Fruit fly (Drosophila melanogaster) whole organism, embryonic: ENCODE data around the gene Pez.

Source experiments
- B-H2 ChIP-seq: fragments of 200-800 bp; sonication (Bioruptor generic); optimal IDR thresholded peaks from 2 replicates; lab custom pipeline; 2018; ENCODE audit warnings: missing biosample characterization, mild to moderate bottlenecking, missing genetic modification characterization
- Bgb ChIP-seq: fragments of 200-800 bp; sonication (Bioruptor generic); IDR thresholded peaks from 2 replicates; pipeline ENCODE4 v1.3.6; 2022; ENCODE audit warnings: missing biosample characterization, missing genetic modification characterization; ENCODE audit not compliant: partially characterized antibody
- CG1233 ChIP-seq: fragments of 200-800 bp; sonication (Bioruptor generic); optimal IDR thresholded peaks from 4 replicates; lab custom pipeline; 2018; ENCODE audit warnings: missing biosample characterization, mild to moderate bottlenecking, missing genetic modification characterization
- CG12391 ChIP-seq: fragments of 200-800 bp; sonication (Bioruptor generic); optimal IDR thresholded peaks from 3 replicates; lab custom pipeline; 2018; ENCODE audit warnings: missing biosample characterization, mild to moderate bottlenecking, missing genetic modification characterization, moderate library complexity
- CG14710 ChIP-seq: fragments of 200-800 bp; sonication (Bioruptor generic); optimal IDR thresholded peaks from 3 replicates; lab custom pipeline; 2019; ENCODE audit warnings: missing biosample characterization, mild to moderate bottlenecking, missing genetic modification characterization, moderate library complexity
- CG1529 ChIP-seq: fragments of 200-800 bp; sonication (Bioruptor generic); optimal IDR thresholded peaks from 3 replicates; lab custom pipeline; 2018; ENCODE audit warnings: missing biosample characterization, missing genetic modification characterization
- CG16779 ChIP-seq: fragments of 200-800 bp; sonication (Bioruptor generic); IDR thresholded peaks from 2 replicates; pipeline ENCODE4 v1.3.6; 2022; ENCODE audit warnings: missing biosample characterization, missing genetic modification characterization
- CG17829 ChIP-seq: fragments of 200-800 bp; optimal IDR thresholded peaks from 2 replicates; lab custom pipeline; 2019; ENCODE audit warnings: missing biosample characterization, mild to moderate bottlenecking, missing genetic modification characterization, moderate library complexity
- CG18262 ChIP-seq: fragments of 200-800 bp; optimal IDR thresholded peaks from 3 replicates; lab custom pipeline; 2019; ENCODE audit warnings: missing biosample characterization, mild to moderate bottlenecking, missing genetic modification characterization, moderate library complexity
- CG2875 ChIP-seq: fragments of 200-800 bp; sonication (Bioruptor generic); optimal IDR thresholded peaks from 2 replicates; lab custom pipeline; 2017; ENCODE audit warnings: missing biosample characterization, mild to moderate bottlenecking, missing genetic modification characterization, missing genetic modification reagents
- CG32532 ChIP-seq: fragments of 200-800 bp; sonication (Bioruptor generic); IDR thresholded peaks from 2 replicates; pipeline ENCODE4 v1.3.6; 2022; ENCODE audit warnings: missing biosample characterization, missing genetic modification characterization
- CG32767 ChIP-seq: fragments of 200-800 bp; sonication (Bioruptor generic); IDR thresholded peaks from 2 replicates; pipeline ENCODE4 v1.3.6; 2022; ENCODE audit warnings: missing biosample characterization, missing genetic modification characterization
- CG34224 ChIP-seq: fragments of 200-800 bp; sonication (Bioruptor generic); IDR thresholded peaks from 3 replicates; pipeline ENCODE4 v1.3.6; 2022; ENCODE audit warnings: missing biosample characterization, missing genetic modification characterization; ENCODE audit not compliant: partially characterized antibody
- CG4328 ChIP-seq: fragments of 200-800 bp; sonication (Bioruptor generic); optimal IDR thresholded peaks from 3 replicates; lab custom pipeline; 2017; ENCODE audit warnings: missing biosample characterization, missing genetic modification reagents, missing genetic modification characterization
- CG4424 ChIP-seq: fragments of 200-800 bp; sonication (Bioruptor generic); optimal IDR thresholded peaks from 3 replicates; lab custom pipeline; 2016; ENCODE audit warnings: missing biosample characterization, missing genetic modification characterization
- CG4820 ChIP-seq: fragments of 200-800 bp; sonication (Bioruptor generic); optimal IDR thresholded peaks from 3 replicates; lab custom pipeline; 2016; ENCODE audit warnings: missing biosample characterization, missing genetic modification characterization
- CG7357 ChIP-seq: fragments of 200-800 bp; sonication (Bioruptor generic); IDR thresholded peaks from 3 replicates; pipeline ENCODE4 v1.3.6; 2022; ENCODE audit warnings: missing biosample characterization, missing genetic modification characterization
- CG7372 ChIP-seq: fragments of 200-800 bp; sonication (Bioruptor generic); IDR thresholded peaks from 2 replicates; pipeline ENCODE4 v1.3.6; 2022; ENCODE audit warnings: missing biosample characterization, missing genetic modification characterization
- CG7987 ChIP-seq: fragments of 200-800 bp; sonication (Bioruptor generic); optimal IDR thresholded peaks from 2 replicates; lab custom pipeline; 2018; ENCODE audit warnings: missing biosample characterization, mild to moderate bottlenecking, missing genetic modification characterization, moderate library complexity
- CG8478 ChIP-seq: fragments of >200 bp; optimal IDR thresholded peaks from 2 replicates; lab custom pipeline; 2018
- CG9797 ChIP-seq: fragments of 200-800 bp; sonication (Bioruptor generic); optimal IDR thresholded peaks from 3 replicates; lab custom pipeline; 2018; ENCODE audit warnings: missing biosample characterization, mild to moderate bottlenecking, missing genetic modification characterization
- CG9876 ChIP-seq: fragments of 200-800 bp; sonication (Bioruptor generic); optimal IDR thresholded peaks from 2 replicates; lab custom pipeline; 2016; ENCODE audit warnings: missing biosample characterization, missing genetic modification characterization
- Dip2 ChIP-seq: fragments of 200-800 bp; sonication (Bioruptor generic); IDR thresholded peaks from 2 replicates; pipeline ENCODE4 v1.3.6; 2022; ENCODE audit warnings: missing biosample characterization, missing genetic modification characterization
- ERR ChIP-seq: fragments of 200-800 bp; sonication (Bioruptor generic); optimal IDR thresholded peaks from 2 replicates; lab custom pipeline; 2016; ENCODE audit warnings: missing biosample characterization, missing genetic modification characterization
- HLHmδ ChIP-seq: fragments of 200-800 bp; sonication (Bioruptor generic); optimal IDR thresholded peaks from 2 replicates; lab custom pipeline; 2018; ENCODE audit warnings: missing biosample characterization, mild to moderate bottlenecking, missing genetic modification characterization, moderate library complexity
- Hr39 ChIP-seq: fragments of >200 bp; optimal IDR thresholded peaks from 2 replicates; lab custom pipeline; 2017
- Kr ChIP-seq: fragments of 200-800 bp; sonication (Bioruptor generic); optimal IDR thresholded peaks from 2 replicates; lab custom pipeline; 2017; ENCODE audit warnings: missing biosample characterization, mild to moderate bottlenecking, missing genetic modification characterization
- Lhr ChIP-seq: fragments of 200-800 bp; sonication (Bioruptor generic); optimal IDR thresholded peaks from 3 replicates; lab custom pipeline; 2017; ENCODE audit warnings: mild to moderate bottlenecking, missing biosample characterization, missing genetic modification reagents, missing genetic modification characterization
- Lpt ChIP-seq: fragments of >200 bp; optimal IDR thresholded peaks from 2 replicates; lab custom pipeline; 2018; ENCODE audit warnings: missing biosample characterization, missing genetic modification characterization
- Neu2 ChIP-seq: fragments of 200-800 bp; sonication (Bioruptor generic); optimal IDR thresholded peaks from 3 replicates; lab custom pipeline; 2016; ENCODE audit warnings: missing biosample characterization, missing genetic modification characterization, borderline replicate concordance
- Nf-YB ChIP-seq: fragments of 200-800 bp; sonication (Bioruptor generic); optimal IDR thresholded peaks from 3 replicates; lab custom pipeline; 2019; ENCODE audit warnings: missing biosample characterization, mild to moderate bottlenecking, missing genetic modification characterization, moderate library complexity
- Sry-β ChIP-seq: fragments of 200-800 bp; sonication (Bioruptor generic); optimal IDR thresholded peaks from 2 replicates; lab custom pipeline; 2018; ENCODE audit warnings: missing biosample characterization, mild to moderate bottlenecking, missing genetic modification characterization, moderate library complexity
- YL-1 ChIP-seq: fragments of 200-800 bp; sonication (Bioruptor generic); optimal IDR thresholded peaks from 3 replicates; lab custom pipeline; 2017; ENCODE audit warnings: missing biosample characterization, mild to moderate bottlenecking, missing genetic modification characterization
- ara ChIP-seq: fragments of 200-800 bp; sonication (Bioruptor generic); IDR thresholded peaks from 2 replicates; pipeline ENCODE4 v1.3.6; 2022; ENCODE audit warnings: missing biosample characterization, missing genetic modification characterization
- ash1 ChIP-seq: fragments of 200-800 bp; sonication (Bioruptor generic); optimal IDR thresholded peaks from 2 replicates; lab custom pipeline; 2018; ENCODE audit warnings: missing biosample characterization, mild to moderate bottlenecking, missing genetic modification characterization
- bowl ChIP-seq: fragments of 200-800 bp; sonication (Bioruptor generic); IDR thresholded peaks from 2 replicates; pipeline ENCODE4 v1.3.6; 2022; ENCODE audit warnings: missing biosample characterization, missing genetic modification characterization
- caup ChIP-seq: fragments of 200-800 bp; sonication (Bioruptor generic); optimal IDR thresholded peaks from 3 replicates; lab custom pipeline; 2017; ENCODE audit warnings: missing biosample characterization, mild to moderate bottlenecking, missing genetic modification characterization, moderate library complexity; ENCODE audit not compliant: severe bottlenecking
- ci ChIP-seq: fragments of 200-800 bp; sonication (Bioruptor generic); IDR thresholded peaks from 3 replicates; pipeline ENCODE4 v1.3.6; 2022; ENCODE audit warnings: missing biosample characterization, missing genetic modification characterization
- corto ChIP-seq: fragments of 200-800 bp; sonication (Bioruptor generic); optimal IDR thresholded peaks from 2 replicates; lab custom pipeline; 2016; ENCODE audit warnings: missing biosample characterization, mild to moderate bottlenecking, missing genetic modification characterization, moderate library complexity
- fru ChIP-seq: fragments of >200 bp; optimal IDR thresholded peaks from 2 replicates; lab custom pipeline; 2017
- gce ChIP-seq: fragments of 200-800 bp; sonication (Bioruptor generic); IDR thresholded peaks from 3 replicates; pipeline ENCODE4 v1.3.6; 2022; ENCODE audit warnings: missing biosample characterization, missing genetic modification characterization
- gcm ChIP-seq: fragments of 200-800 bp; sonication (Bioruptor generic); optimal IDR thresholded peaks from 2 replicates; lab custom pipeline; 2019; ENCODE audit warnings: missing biosample characterization, mild to moderate bottlenecking, missing genetic modification characterization, moderate library complexity
- grau ChIP-seq: fragments of 200-800 bp; optimal IDR thresholded peaks from 3 replicates; lab custom pipeline; 2019; ENCODE audit warnings: missing biosample characterization, mild to moderate bottlenecking, missing genetic modification characterization, moderate library complexity
- gsb-n ChIP-seq: fragments of 200-800 bp; sonication (Bioruptor generic); optimal IDR thresholded peaks from 3 replicates; lab custom pipeline; 2018; ENCODE audit warnings: missing biosample characterization, mild to moderate bottlenecking, missing genetic modification characterization
- hb ChIP-seq: fragments of 200-800 bp; sonication (Bioruptor generic); IDR thresholded peaks from 3 replicates; pipeline ENCODE4 v1.3.6; 2022; ENCODE audit warnings: missing biosample characterization, missing genetic modification characterization; ENCODE audit not compliant: partially characterized antibody
- lab ChIP-seq: fragments of 200-800 bp; sonication (Bioruptor generic); optimal IDR thresholded peaks from 3 replicates; lab custom pipeline; 2017; ENCODE audit warnings: missing biosample characterization, missing genetic modification characterization, mild to moderate bottlenecking, moderate library complexity, missing genetic modification reagents
- lola ChIP-seq, 3 experiments: fragments of >200 bp in 2 of 3; fragments of 200-800 bp in 1 of 3; sonication (Bioruptor generic) in 1 of 3; optimal IDR thresholded peaks; 2 replicates each; lab custom pipeline; 2017 to 2019; ENCODE audit warnings: missing biosample characterization in 3 of 3, missing genetic modification characterization in 3 of 3, mild to moderate bottlenecking in 1 of 3, moderate library complexity in 1 of 3
- odd ChIP-seq: fragments of 200-800 bp; sonication (Bioruptor generic); optimal IDR thresholded peaks from 2 replicates; lab custom pipeline; 2017; ENCODE audit warnings: missing biosample characterization, mild to moderate bottlenecking, missing genetic modification characterization
- ssp ChIP-seq: fragments of 200-800 bp; sonication (Bioruptor generic); IDR thresholded peaks from 2 replicates; pipeline ENCODE4 v1.3.6; 2022; ENCODE audit warnings: missing biosample characterization, missing genetic modification characterization
- unc-4 ChIP-seq: fragments of 200-800 bp; sonication (Bioruptor generic); IDR thresholded peaks from 2 replicates; pipeline ENCODE4 v1.3.6; 2022; ENCODE audit warnings: missing biosample characterization, missing genetic modification characterization; ENCODE audit not compliant: partially characterized antibody
- yki ChIP-seq: fragments of >200 bp; optimal IDR thresholded peaks from 3 replicates; lab custom pipeline; 2018

Pez gene

DNA sequence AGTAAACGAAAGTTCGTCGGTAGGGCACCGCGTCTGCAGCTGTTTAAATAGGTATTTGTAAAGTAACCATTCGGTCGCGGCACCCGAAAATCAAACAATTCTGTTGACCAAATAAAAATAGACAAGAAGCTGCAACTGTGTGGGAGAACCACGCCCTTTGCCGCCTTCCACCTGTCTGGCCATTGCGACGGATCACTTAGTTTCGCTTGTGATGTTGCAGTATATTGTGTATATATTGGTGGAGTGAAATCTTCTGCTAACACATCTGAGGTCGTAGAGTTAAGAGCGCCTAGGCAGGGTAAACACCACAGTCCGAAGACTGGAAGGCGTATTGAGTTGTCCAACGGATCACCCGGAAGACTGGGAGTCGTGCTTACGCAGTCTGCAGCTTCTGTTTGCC, 55.1 kb downstream of the Pez start (continued):
- TF ChIP-seq CG1233 (GFP tag; lab: Kevin White, UChicago), result peak; percentile 45
- TF ChIP-seq CG17829 (tag; lab: Kevin White, UChicago), result peak; percentile 30
- TF ChIP-seq ash1, result no peak
- no peak for TF ChIP-seq CG32767 (GFP tag; lab: Robert Waterston, UW)
- TF ChIP-seq YL-1 (GFP tag; lab: Kevin White, UChicago), result peak; percentile 22
- peak; percentile 19 for TF ChIP-seq caup
- no peak for TF ChIP-seq corto (GFP tag; lab: Kevin White, UChicago)
- TF ChIP-seq B-H2 (GFP tag; lab: Kevin White, UChicago), result no peak
- peak; percentile 44 for TF ChIP-seq HLHmδ (GFP tag; lab: Kevin White, UChicago)
- no peak for TF ChIP-seq Hr39 (lab: Kevin White, UChicago)
- peak; percentile 57 for TF ChIP-seq Lhr (GFP tag; lab: Kevin White, UChicago)
- TF ChIP-seq CG12391 (tag; lab: Kevin White, UChicago), result no peak
- TF ChIP-seq lab (GFP tag; lab: Kevin White, UChicago), result peak; percentile 52
- TF ChIP-seq CG2875, result peak; percentile 65
- TF ChIP-seq ERR (GFP tag; lab: Kevin White, UChicago), result no peak
- no peak for TF ChIP-seq bowl (GFP tag; lab: Robert Waterston, UW)
- TF ChIP-seq CG9876 (GFP tag; lab: Kevin White, UChicago), result no peak
- TF ChIP-seq gcm, result no peak
- TF ChIP-seq unc-4 (GFP tag; lab: Robert Waterston, UW), result no peak
- TF ChIP-seq gsb-n (tag; lab: Kevin White, UChicago), result peak; percentile 61
- TF ChIP-seq CG4328 (GFP tag; lab: Kevin White, UChicago), result peak; percentile 46
- TF ChIP-seq ara (GFP tag; lab: Robert Waterston, UW), result 0 out of 2 replicates have a peak, but pooled peaks have one; percentile 45
- TF ChIP-seq Neu2, result no peak
- TF ChIP-seq CG7357 (GFP tag; lab: Robert Waterston, UW), result 0 out of 3 replicates have a peak, but pooled peaks have one; percentile 31
- TF ChIP-seq CG4820 (GFP tag; lab: Kevin White, UChicago), result no peak
- TF ChIP-seq CG32532 (GFP tag; lab: Robert Waterston, UW), result no peak
- TF ChIP-seq CG7987 (GFP tag; lab: Kevin White, UChicago), result peak; percentile 63
- no peak for TF ChIP-seq Lpt
- TF ChIP-seq ssp (GFP tag; lab: Robert Waterston, UW), result 0 out of 2 replicates have a peak, but pooled peaks have one; percentile 15
- no peak for TF ChIP-seq fru (lab: Kevin White, UChicago)
- TF ChIP-seq gce, result 0 out of 3 replicates have a peak, but pooled peaks have one; percentile 52
- peak in 1 of 3 experiments; percentile 45 for TF ChIP-seq lola (GFP tag; optimal IDR thresholded peaks at IDR 0.05; lab: Kevin White, UChicago)
- peak; percentile 15 for TF ChIP-seq CG9797 (GFP tag; lab: Kevin White, UChicago)
- peak; percentile 63 for TF ChIP-seq CG14710 (tag; lab: Kevin White, UChicago)
- TF ChIP-seq CG7372 (GFP tag; lab: Robert Waterston, UW), result no peak
- TF ChIP-seq Nf-YB (GFP tag; lab: Kevin White, UChicago), result peak; percentile 0
- peak; percentile 71 for TF ChIP-seq odd (GFP tag; lab: Kevin White, UChicago)
- peak; percentile 56 for TF ChIP-seq CG1529
- TF ChIP-seq CG34224 (GFP tag; lab: Robert Waterston, UW), result no peak
- no peak for TF ChIP-seq CG16779 (GFP tag; lab: Robert Waterston, UW)
- peak; percentile 5 for TF ChIP-seq grau (tag; lab: Kevin White, UChicago)
- TF ChIP-seq hb (GFP tag; lab: Robert Waterston, UW), result no peak
- TF ChIP-seq CG18262 (tag; lab: Kevin White, UChicago), result peak; percentile 46
- no peak for TF ChIP-seq CG8478 (lab: Kevin White, UChicago)
- peak; percentile 45; the same call in 1 of the 3 replicates for TF ChIP-seq ci (GFP tag; lab: Robert Waterston, UW)
- TF ChIP-seq Sry-β (GFP tag; lab: Kevin White, UChicago), result peak; percentile 43
- no peak for TF ChIP-seq Dip2 (GFP tag; lab: Robert Waterston, UW)
- peak; percentile 3 for TF ChIP-seq CG4424 (GFP tag; lab: Kevin White, UChicago)
- no peak for TF ChIP-seq yki (lab: Kevin White, UChicago)
- no peak for TF ChIP-seq Bgb (GFP tag; lab: Robert Waterston, UW)
- TF ChIP-seq Kr (GFP tag; lab: Kevin White, UChicago), result peak; percentile 49
